Fruit fly (Drosophila melanogaster) whole organism, prepupa: ENCODE measurements around the gene CARPB.

ENCODE experiments used
- Blimp-1 ChIP-seq: fragments of 200-800 bp; sonication (Bioruptor generic); optimal IDR thresholded peaks from 3 replicates; lab custom pipeline; 2017; ENCODE audit warnings: missing biosample characterization, missing genetic modification characterization, mild to moderate bottlenecking, moderate library complexity, missing genetic modification reagents
- CG10631 ChIP-seq: fragments of 200-800 bp; sonication (Bioruptor generic); optimal IDR thresholded peaks from 2 replicates; lab custom pipeline; 2016; ENCODE audit warnings: missing biosample characterization, missing genetic modification characterization
- CG11294 ChIP-seq: fragments of 200-800 bp; sonication (Bioruptor generic); IDR thresholded peaks from 2 replicates; pipeline ENCODE4 v1.3.6; 2022; ENCODE audit warnings: missing biosample characterization, missing genetic modification characterization
- CG3032 ChIP-seq: fragments of 200-800 bp; optimal IDR thresholded peaks from 2 replicates; lab custom pipeline; 2019; ENCODE audit warnings: missing biosample characterization, mild to moderate bottlenecking, missing genetic modification characterization, moderate library complexity
- CG3919 ChIP-seq: fragments of 200-800 bp; sonication (Bioruptor generic); optimal IDR thresholded peaks from 3 replicates; lab custom pipeline; 2016; ENCODE audit warnings: missing biosample characterization, missing genetic modification characterization
- CG4318 ChIP-seq: fragments of 200-800 bp; sonication (Bioruptor generic); optimal IDR thresholded peaks from 3 replicates; lab custom pipeline; 2017; ENCODE audit warnings: missing biosample characterization, mild to moderate bottlenecking, missing genetic modification characterization
- CG6808 ChIP-seq: fragments of 200-800 bp; sonication (Bioruptor generic); optimal IDR thresholded peaks from 3 replicates; lab custom pipeline; 2017; ENCODE audit warnings: missing biosample characterization, missing genetic modification characterization, mild to moderate bottlenecking, moderate library complexity, missing genetic modification reagents
- lz ChIP-seq: fragments of 200-800 bp; sonication (Bioruptor generic); optimal IDR thresholded peaks from 3 replicates; lab custom pipeline; 2016; ENCODE audit warnings: missing biosample characterization, missing genetic modification characterization
- salr ChIP-seq, 2 experiments: fragments of 200-800 bp; sonication (Bioruptor generic); optimal IDR thresholded peaks; 3 replicates each; lab custom pipeline; 2016 to 2018; ENCODE audit warnings: missing biosample characterization in 2 of 2, missing genetic modification characterization in 2 of 2, mild to moderate bottlenecking in 1 of 2
- ss ChIP-seq, 2 experiments: fragments of 200-800 bp; sonication (Bioruptor generic); optimal IDR thresholded peaks; 2 replicates in 1 of 2; 3 replicates in 1 of 2; lab custom pipeline; 2017 to 2018; ENCODE audit warnings: mild to moderate bottlenecking in 2 of 2, missing biosample characterization in 2 of 2, missing genetic modification characterization in 2 of 2, moderate library complexity in 1 of 2
- topi ChIP-seq: fragments of 200-800 bp; sonication (Bioruptor generic); optimal IDR thresholded peaks from 3 replicates; lab custom pipeline; 2016; ENCODE audit warnings: missing biosample characterization, missing genetic modification characterization
- vri ChIP-seq: fragments of 200-800 bp; sonication (Bioruptor generic); optimal IDR thresholded peaks from 3 replicates; lab custom pipeline; 2016; ENCODE audit warnings: missing biosample characterization, mild to moderate bottlenecking, missing genetic modification characterization

DNA sequence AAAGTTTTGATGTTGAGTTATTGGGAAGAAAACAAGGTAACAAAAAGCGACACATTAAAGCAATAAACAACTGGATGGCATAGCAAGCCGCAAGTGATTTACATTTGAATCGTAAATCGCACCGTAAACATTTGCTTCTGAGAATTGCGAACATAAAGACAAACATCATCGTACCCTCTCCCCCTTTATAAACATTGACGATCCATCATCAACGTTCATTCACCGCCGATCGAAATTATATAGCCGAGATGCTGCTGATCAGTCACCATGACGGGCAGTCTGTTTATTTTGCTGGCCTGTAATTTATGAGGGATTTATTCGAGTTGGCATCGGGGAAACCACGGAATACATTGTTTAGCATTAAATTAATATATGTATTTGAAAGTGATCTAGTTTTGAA, 102.3 kb downstream of the CARPB start:
- TF ChIP-seq CG4318 (GFP tag; lab: Kevin White, UChicago): no peak
- no peak for TF ChIP-seq ss (GFP tag; optimal IDR thresholded peaks at IDR 0.05; lab: Kevin White, UChicago)
- no peak for TF ChIP-seq CG3919 (GFP tag; lab: Kevin White, UChicago)
- no peak for TF ChIP-seq CG6808 (GFP tag; lab: Kevin White, UChicago)
- TF ChIP-seq salr (GFP tag; optimal IDR thresholded peaks at IDR 0.05; lab: Kevin White, UChicago): no peak
- TF ChIP-seq CG10631 (GFP tag; lab: Kevin White, UChicago): no peak
- TF ChIP-seq Blimp-1 (GFP tag; lab: Kevin White, UChicago): no peak
- no peak for TF ChIP-seq lz (GFP tag; lab: Kevin White, UChicago)
- TF ChIP-seq topi (GFP tag; lab: Kevin White, UChicago): no peak
- TF ChIP-seq CG3032 (tag; lab: Kevin White, UChicago): no peak
- no peak for TF ChIP-seq CG11294
- no peak for TF ChIP-seq vri
